Worm (Caenorhabditis elegans): ENCODE results near the gene nhr-1.

DNA sequence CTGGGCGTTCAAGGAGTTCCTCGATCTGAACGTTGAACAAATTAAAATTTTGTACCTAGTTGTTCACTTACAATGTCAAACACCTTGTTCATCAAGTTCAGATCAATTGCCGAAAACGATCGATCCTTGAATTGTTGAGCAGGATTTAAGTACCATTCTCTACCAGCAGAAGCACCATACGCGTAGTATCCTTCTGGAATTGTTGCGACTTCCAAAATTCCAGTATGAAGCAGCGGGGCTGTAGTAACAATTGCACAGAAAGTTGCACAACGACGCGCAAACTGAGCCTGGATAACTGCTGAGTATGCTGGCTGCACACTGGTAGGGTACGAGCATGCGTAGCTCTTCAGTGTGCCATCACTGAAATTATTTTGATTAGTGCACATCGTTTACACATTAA is 45.4 kb upstream of the nhr-1 start:
- no peak for TF ChIP-seq rpc-1 (optimal IDR thresholded peaks at IDR 0.05)
- TF ChIP-seq rpc-1 (tag; optimal IDR thresholded peaks at IDR 0.05), result no peak
- TF ChIP-seq unc-62 (GFP tag; optimal IDR thresholded peaks at IDR 0.05), result no peak
- no peak for TF ChIP-seq egl-18 (GFP tag; IDR thresholded peaks at IDR 0.05)
- TF ChIP-seq cebp-1 (GFP tag; IDR thresholded peaks at IDR 0.05), result no peak
- TF ChIP-seq cebp-1 (tag; optimal IDR thresholded peaks at IDR 0.05), result no peak
- no peak for TF ChIP-seq F55B11.4 (tag; optimal IDR thresholded peaks at IDR 0.05; ENCODE audit: borderline replicate concordance, insufficient read depth)
- TF ChIP-seq nfya-1 (tag; optimal IDR thresholded peaks at IDR 0.05; ENCODE audit: borderline replicate concordance, insufficient read depth), result no peak
- no peak for TF ChIP-seq attf-6 (GFP tag; IDR thresholded peaks at IDR 0.05)
